Fruit fly (Drosophila melanogaster): ENCODE results near the gene smg.

Gene smg

DNA sequence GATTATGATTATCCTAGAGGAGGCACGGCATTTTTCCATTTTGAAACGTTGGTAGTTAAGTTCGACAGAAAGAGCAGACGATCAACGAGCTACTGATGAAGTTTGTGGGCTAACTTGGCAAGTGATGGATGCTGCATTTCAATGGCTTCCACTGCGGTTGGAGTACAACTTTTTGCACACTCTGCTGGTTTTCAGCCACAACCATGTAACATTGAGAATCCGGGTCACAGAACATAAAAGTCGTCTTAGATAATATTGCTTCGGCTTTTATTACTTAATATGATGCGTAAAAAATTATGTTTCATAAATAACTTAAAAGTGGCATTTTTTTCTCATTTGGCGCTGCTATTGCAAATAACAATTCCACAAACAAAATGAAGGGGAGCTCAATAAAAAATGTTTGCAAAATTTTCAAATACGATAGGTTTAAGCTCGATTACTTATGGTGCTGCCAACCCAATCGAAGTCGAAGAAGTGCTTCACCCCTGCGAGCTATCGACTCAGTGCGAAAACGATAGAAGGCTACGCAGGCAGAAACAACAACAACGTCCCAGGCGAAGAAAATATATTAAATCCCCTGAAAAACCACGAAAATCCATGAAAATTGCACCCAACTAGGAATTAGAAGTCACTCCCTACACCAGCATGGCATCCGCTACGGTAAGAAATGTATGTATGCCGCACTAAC, 31.3 kb downstream of the smg start, which contains the start of the genes CG5653 and CG5021:
Gene CG5653 (minus strand): TSS at position 51 of the 688 bp plus-strand sequence.
Gene CG5021 (plus strand): TSS at position 506 of the 688 bp plus-strand sequence.
- TF ChIP-seq CTCF (optimal IDR thresholded peaks at IDR 0.05) (no peak), CG8478 (optimal IDR thresholded peaks at IDR 0.05) (no peak)

DNA sequence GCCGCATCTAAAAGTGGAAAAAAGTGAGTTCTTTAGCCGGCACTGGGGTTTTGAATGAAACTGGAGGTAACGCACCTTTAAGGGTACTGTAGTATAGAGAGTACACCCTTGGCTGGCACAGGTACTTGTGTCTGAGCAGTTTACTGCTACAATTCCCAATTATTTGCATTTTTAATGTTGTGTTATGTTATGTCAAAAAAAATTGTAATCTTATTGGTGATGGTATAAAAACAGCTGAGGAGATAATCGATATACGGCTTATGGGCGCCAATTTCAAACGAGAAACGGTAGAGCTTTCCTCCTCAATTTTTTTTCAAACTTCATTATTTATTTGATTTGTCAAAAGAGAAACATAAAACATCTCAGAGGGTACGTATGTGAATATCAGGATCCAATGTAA, 33.3 kb downstream of the smg start, which contains the start of gene ValRS-m:
Gene ValRS-m (minus strand): TSS at position 312 of the 400 bp plus-strand sequence.
- TF ChIP-seq CTCF (optimal IDR thresholded peaks at IDR 0.05) (no peak), CG8478 (optimal IDR thresholded peaks at IDR 0.05) (no peak)

DNA sequence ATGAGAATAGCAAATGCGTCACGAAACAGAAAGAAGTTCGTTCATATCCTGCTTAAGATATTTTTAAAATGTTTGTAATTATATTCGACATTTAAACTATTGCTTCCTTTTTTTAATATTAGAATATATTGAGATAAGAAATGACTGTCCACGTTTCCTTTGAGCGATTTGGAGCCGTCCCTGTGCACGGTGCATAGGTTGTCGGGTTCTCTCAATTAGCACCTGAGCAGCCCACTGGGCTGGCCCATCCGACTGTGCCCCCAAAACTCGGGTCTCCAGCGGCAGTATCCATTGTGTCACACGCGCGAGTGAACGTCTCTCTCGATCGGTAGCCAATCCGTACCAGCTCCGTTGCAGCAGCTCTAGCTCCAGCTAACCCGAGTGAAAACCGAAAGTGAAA, 39.2 kb downstream of the smg start, which contains the start of gene CG13313:
Gene CG13313 (plus strand): TSS at position 301 of the 400 bp plus-strand sequence.
- TF ChIP-seq CTCF (optimal IDR thresholded peaks at IDR 0.05): no peak
- TF ChIP-seq CG8478 (optimal IDR thresholded peaks at IDR 0.05): no peak

DNA sequence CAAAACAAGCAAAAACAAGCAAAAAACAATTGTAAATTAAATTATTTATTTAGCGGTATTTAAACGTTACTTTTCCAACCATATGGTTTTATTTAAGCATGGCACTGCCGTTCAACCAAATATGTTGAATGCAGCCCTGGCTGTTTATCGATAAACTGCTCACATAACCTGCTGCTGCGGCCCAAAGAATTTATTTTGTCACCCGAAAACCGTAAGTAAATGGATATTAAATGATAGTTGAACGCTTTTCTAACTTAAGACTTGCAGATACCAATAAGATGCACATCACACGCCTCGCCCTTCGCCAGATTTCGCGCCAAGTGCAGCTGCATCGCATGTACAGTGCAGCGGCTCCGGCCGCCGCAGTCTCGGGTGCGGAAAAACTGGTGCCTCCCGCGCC, 41.1 kb downstream of the smg start, which contains the start of gene mRpL12:
Gene mRpL12 (plus strand): TSS at position 123 of the 400 bp plus-strand sequence.
- TF ChIP-seq CTCF (optimal IDR thresholded peaks at IDR 0.05) (no peak), CG8478 (optimal IDR thresholded peaks at IDR 0.05) (no peak)

DNA sequence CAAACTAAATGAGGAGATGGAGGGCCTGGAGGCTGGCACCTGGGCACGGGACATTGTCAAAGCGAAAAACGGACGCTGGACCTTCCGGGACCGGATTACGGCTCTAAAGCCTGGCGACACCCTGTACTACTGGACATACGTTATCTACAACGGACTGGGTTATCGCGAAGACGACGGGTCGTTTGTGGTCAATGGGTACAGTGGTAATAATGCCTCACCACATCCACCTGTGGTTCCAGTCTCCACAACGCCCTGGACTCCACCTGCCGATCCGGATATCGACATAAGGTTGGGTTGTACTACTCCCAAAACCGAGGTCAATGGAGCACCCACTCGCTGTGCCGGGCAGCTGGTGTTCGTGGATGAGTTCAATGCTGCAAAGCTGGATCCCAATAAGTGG, 42.6 kb downstream of the smg start:
- TF ChIP-seq CG8478 (optimal IDR thresholded peaks at IDR 0.05): no peak
- no peak for TF ChIP-seq CTCF (optimal IDR thresholded peaks at IDR 0.05)

DNA sequence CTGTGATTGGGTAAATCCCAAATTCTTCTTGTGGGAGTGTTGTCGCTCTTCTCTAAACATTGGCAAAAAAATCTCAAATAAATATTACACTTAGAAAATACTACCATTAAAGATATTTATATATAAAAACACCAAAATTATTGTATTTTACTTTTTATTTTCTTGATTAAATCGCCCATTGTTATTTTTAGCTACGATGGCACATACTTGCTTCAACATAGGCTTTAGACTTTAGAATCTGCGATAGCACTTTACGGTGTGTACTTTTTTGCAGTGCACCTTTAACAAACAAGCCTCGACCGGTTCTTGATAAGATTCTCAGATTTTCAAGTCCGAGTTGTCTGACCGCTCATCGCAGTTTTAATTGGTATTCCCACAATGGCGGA, 43.1 kb downstream of the smg start, which contains the start of gene GNBP3:
Gene GNBP3 (plus strand): TSS at position 374 of the 386 bp plus-strand sequence.
- TF ChIP-seq CTCF (optimal IDR thresholded peaks at IDR 0.05): no peak
- no peak for TF ChIP-seq CG8478 (optimal IDR thresholded peaks at IDR 0.05)

DNA sequence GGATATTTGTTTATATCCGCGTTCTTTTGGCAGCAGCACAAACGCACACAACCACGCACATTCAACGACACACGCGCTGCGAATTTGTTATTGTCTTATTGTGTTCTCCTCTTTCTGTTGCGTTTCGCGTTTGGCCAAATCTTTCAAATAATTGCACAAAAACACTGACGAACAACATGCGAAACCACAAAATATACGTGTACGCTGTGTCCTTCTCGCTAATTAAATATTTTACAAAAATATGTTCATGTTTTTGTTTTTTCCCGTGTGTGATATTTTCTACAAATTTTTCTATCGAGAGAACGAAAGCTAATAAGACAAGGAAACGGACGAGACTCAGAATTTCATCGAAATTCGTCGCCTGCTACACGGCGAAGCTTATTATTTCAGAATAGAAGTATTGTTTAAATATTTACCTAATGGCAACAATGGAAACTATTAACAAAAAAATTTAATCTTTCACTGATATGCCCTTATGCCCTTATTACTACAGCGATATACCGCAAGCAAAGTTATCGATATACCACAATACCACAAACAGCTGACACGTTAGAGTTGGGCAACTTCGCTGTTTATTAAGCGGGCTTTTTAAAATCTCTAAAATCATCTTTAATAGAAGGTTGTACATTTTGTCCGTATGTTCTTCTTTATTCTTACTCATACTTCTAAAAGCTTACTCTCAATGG, 43.7 kb downstream of the smg start, which contains the start of the genes CG43783 and orb2:
Gene CG43783 (minus strand): TSS at position 311 of the 686 bp plus-strand sequence.
Gene orb2 (minus strand): TSS at position 502 of the 686 bp plus-strand sequence.
- TF ChIP-seq CTCF (optimal IDR thresholded peaks at IDR 0.05) (no peak), CG8478 (optimal IDR thresholded peaks at IDR 0.05) (no peak)

DNA sequence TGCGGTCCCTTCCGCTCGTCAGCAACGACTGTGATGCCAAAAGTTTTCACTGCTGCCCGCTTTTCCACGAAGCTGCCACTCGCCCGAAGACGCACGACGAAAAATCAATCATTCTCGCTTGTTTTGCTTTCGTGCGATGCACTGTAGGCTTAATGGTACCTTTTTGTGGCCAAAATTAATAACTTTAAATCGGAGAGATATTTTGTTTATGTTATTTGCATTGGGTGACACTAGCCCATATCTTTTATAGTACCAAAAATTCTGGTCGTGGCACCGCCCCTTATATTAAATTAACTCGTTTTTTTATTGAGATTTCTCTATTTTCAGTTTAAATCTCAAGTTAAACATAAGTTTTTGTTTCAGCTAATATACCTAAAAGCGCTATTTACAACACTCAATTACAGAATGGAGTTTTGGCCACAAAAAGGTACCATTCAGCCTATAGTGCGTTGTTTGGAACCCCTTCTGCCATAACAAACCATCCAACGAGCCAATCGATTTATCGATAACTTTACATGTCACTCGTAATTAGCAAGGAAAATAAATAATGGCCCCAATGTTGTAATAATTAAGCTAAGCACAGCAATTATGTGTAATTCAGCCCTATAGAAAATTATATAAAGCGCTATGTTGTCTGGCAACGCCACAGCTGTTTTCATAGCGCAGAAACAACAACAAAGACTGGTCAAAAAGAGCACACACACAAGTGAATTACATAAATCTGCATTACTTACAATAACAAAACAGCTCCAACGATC, 44.4 kb downstream of the smg start:
- no peak for TF ChIP-seq CTCF (optimal IDR thresholded peaks at IDR 0.05)
- TF ChIP-seq CG8478 (optimal IDR thresholded peaks at IDR 0.05): no peak

DNA sequence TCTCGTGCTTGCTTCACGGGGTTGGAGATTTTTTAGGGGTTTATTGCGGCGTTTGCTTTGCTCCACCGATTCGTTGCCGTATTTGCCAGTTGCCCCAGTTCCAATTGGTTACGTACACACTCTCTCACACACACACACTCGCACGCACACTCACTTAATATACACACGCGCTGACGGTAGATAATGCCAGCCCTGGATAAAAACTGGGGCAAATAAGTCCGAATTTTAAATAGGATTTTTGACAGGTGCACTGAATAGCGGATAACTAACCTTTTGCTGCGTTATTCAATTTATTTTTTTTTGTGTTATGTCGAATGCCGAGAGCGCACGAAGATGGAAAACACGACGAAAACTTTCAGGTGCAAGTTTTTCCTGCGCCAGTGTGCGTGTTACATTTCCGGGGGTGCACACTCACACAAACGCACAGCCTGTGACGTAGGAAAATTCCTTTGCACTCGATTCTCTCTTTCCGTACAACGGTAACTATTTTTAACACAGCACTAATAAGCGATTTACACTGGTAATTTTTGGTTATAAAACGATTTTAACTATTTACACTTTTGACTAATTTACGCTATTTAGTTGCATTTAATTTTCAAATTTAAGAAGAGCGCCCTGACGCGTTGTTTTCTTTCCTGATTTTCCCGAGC, 45.1 kb downstream of the smg start:
- TF ChIP-seq CTCF (optimal IDR thresholded peaks at IDR 0.05) (no peak), CG8478 (optimal IDR thresholded peaks at IDR 0.05) (no peak)

DNA sequence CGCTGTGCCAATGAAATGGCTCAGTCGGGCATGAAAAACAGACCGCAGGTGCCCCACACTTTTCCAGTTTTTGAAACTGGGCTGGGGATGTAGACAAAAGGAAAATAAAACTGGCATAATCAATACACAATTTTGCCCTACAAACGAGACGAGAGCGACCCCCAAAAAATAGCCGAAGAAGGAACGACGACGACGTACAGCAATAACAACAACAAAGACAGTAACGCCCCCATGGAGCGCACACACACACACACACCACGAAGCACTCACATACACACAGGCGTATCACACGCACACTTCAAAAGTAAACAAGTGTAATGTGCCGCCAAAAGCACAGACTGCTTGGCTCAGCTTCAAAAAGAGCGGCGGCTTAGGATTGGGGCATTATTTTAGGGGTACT, 46.3 kb downstream of the smg start:
- no peak for TF ChIP-seq CG8478 (optimal IDR thresholded peaks at IDR 0.05)
- TF ChIP-seq CTCF (optimal IDR thresholded peaks at IDR 0.05): no peak

DNA sequence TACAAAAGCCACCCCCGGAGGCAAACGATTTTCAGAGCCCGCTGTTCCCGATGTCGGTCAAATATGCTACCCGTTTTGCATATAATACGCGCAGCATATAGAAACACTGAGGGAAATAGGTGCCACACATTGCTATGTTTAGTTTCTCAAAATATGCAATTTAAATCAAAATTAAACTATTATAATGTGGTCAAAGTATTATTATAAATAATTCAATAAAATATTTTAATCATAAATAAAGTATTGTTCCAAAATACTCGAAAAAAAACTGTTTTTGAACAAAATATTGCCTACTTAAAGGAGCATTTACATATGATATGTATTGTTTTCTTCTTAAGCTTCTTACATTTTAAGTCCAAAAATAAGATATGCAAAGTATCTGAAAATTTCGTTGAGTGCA, 46.8 kb downstream of the smg start:
- TF ChIP-seq CTCF (optimal IDR thresholded peaks at IDR 0.05) (no peak), CG8478 (optimal IDR thresholded peaks at IDR 0.05) (no peak)

DNA sequence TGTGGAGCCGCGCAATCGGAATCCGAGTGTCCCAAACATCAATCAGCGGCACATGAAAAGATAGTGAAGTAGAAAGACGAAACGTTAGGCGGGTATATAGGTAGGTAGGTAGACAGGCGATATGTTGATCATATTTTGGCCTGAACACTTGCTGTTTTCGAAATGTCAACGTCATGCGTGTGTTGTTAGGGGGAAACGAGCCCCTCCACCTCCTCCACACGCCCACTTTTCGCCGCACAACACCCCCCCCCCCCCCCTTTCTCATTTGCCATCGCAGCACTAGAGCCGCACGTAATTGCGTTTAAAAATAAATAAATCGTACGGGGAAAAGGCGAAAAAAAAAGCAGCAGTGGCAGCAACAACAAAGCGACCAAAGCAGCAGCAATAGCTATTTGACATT, 48.0 kb downstream of the smg start:
- no peak for TF ChIP-seq CTCF (optimal IDR thresholded peaks at IDR 0.05)
- TF ChIP-seq CG8478 (optimal IDR thresholded peaks at IDR 0.05): no peak

DNA sequence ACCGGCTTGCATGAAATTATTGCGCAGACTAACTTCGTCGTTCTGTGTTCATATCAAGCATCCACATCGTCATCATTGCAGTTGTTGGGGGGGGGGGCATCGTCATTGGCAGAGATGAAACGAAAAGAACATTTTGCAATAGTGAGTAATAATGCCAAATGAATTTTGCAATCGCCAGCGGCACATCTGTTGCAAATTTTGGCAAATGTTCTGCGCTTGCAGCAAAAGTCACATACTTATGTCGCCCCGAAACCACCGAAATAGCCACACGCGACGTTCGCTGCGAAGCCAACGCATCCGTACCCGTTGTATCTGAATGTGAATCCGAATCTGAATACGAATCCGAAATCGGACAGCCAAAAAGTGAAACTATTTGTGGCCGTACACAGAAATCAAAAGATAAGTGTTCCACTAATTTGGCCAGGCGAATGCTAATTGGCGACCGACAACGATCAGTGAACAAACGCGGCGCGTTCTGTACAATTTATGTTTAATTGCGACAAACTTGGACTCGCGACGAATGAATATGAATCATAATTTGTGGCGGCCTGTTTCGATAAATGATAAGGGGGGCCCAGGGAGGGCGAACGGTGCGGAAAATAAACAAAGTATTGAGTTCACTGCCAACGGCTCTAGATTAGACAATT, 49.8 kb downstream of the smg start:
- no peak for TF ChIP-seq CG8478 (optimal IDR thresholded peaks at IDR 0.05)
- no peak for TF ChIP-seq CTCF (optimal IDR thresholded peaks at IDR 0.05)
